Worm (Caenorhabditis elegans) whole organism, mixed stage, embryonic: Measurements from ENCODE around the gene C55A1.1.
"Not testable (repeated sequence)": the region's sequence is repeated elsewhere in the genome, so short reads cannot be mapped to it uniquely, and the experiment has no call there.

Experiments used
- ceh-39 ChIP-seq: fragments of 150-350 bp; optimal IDR thresholded peaks from 2 replicates; lab custom pipeline; 2014; ENCODE audit warnings: missing biosample characterization, missing genetic modification characterization
- cnd-1 ChIP-seq: fragments of 200-800 bp; sonication (Bioruptor generic); optimal IDR thresholded peaks from 2 replicates; lab custom pipeline; 2018; ENCODE audit warnings: mild to moderate bottlenecking, missing genetic modification characterization, missing compliant biosample characterization
- flh-1 ChIP-seq: fragments of 200-800 bp; sonication (Bioruptor generic); optimal IDR thresholded peaks from 2 replicates; lab custom pipeline; 2018; ENCODE audit warnings: mild to moderate bottlenecking, missing genetic modification characterization, moderate library complexity, missing compliant biosample characterization
- lin-13 ChIP-seq: fragments of 150-350 bp; optimal IDR thresholded peaks from 2 replicates; lab custom pipeline; 2014; ENCODE audit warnings: missing biosample characterization, missing genetic modification characterization
- mab-5 ChIP-seq: fragments of 150-350 bp; optimal IDR thresholded peaks from 2 replicates; lab custom pipeline; 2014; ENCODE audit warnings: missing biosample characterization, missing genetic modification characterization
- nhr-12 ChIP-seq: fragments of 150-350 bp; optimal IDR thresholded peaks from 2 replicates; lab custom pipeline; 2014; ENCODE audit warnings: missing biosample characterization, missing genetic modification characterization
- nhr-237 ChIP-seq: fragments of 150-350 bp; optimal IDR thresholded peaks from 2 replicates; lab custom pipeline; 2014; ENCODE audit warnings: missing biosample characterization, missing genetic modification characterization
- nhr-28 ChIP-seq: fragments of 150-350 bp; optimal IDR thresholded peaks from 2 replicates; lab custom pipeline; 2014; ENCODE audit warnings: missing biosample characterization, missing genetic modification characterization
- pha-4 ChIP-seq: fragments of 150-350 bp; optimal IDR thresholded peaks from 2 replicates; lab custom pipeline; 2018; ENCODE audit warnings: missing biosample characterization, missing genetic modification reagents, missing genetic modification characterization
- snpc-4 ChIP-seq: fragments of 150-350 bp; optimal IDR thresholded peaks from 2 replicates; lab custom pipeline; 2014; ENCODE audit warnings: missing biosample characterization, missing genetic modification characterization
- sptf-1 ChIP-seq: sonication (generic microtip); optimal IDR thresholded peaks from 2 replicates; lab custom pipeline; 2017; ENCODE audit warnings: mild to moderate bottlenecking, missing genetic modification characterization, moderate library complexity, missing compliant biosample characterization
- tbx-8 ChIP-seq: fragments of 200-800 bp; sonication (Bioruptor generic); optimal IDR thresholded peaks from 2 replicates; lab custom pipeline; 2018; ENCODE audit warnings: mild to moderate bottlenecking, missing genetic modification characterization, moderate library complexity, missing compliant biosample characterization
- ztf-11 ChIP-seq: fragments of 150-350 bp; optimal IDR thresholded peaks from 2 replicates; lab custom pipeline; 2014; ENCODE audit warnings: missing biosample characterization, missing genetic modification characterization

ce11 chrV:15599762-15600161 lies 21.9 kb upstream of the C55A1.1 start, which contains the start of gene B0391.14:
- TF ChIP-seq nhr-237 (tag; lab: Kevin White, UChicago); mab-5; pha-4; ztf-11 (tag; lab: Kevin White, UChicago); snpc-4 (tag; lab: Kevin White, UChicago); flh-1 (GFP tag; lab: Kevin White, UChicago); nhr-28 (tag; lab: Kevin White, UChicago); ceh-39 (tag; lab: Kevin White, UChicago); cnd-1 (tag; lab: Kevin White, UChicago); tbx-8; lin-13; nhr-12 (tag; lab: Kevin White, UChicago); sptf-1: not testable (repeated sequence)
